Worm (Caenorhabditis elegans): ENCODE data around the gene asg-2.

The asg-2 gene

DNA sequence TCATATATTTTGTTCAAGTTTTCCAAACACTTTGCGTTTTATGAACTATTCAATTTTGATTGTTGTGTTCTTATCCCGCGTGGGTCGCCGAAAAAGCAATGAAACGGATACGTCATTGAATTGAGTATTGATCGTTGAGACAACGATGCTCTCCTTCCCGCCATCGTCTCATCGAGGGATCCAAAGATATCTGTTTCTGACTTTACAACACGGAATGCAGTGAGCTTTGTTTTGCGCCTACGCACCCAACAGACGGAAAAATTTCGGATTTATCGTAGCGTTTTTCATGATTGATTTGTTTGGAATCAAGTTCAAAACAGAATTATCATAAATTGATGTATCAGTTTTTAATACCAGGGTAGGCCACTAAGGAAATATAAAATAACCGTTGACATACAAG, 18.5 kb upstream of the asg-2 start (continued):
- no peak for TF ChIP-seq pax-3 (tag; optimal IDR thresholded peaks at IDR 0.05)
- peak; percentile 43 for TF ChIP-seq lin-14 (GFP tag; optimal IDR thresholded peaks at IDR 0.05)
- TF ChIP-seq ceh-8 (GFP tag; optimal IDR thresholded peaks at IDR 0.05) = no peak
- no peak for TF ChIP-seq pag-3 (tag; optimal IDR thresholded peaks at IDR 0.05; ENCODE audit: borderline replicate concordance, insufficient read depth)
- TF ChIP-seq fkh-10 (GFP tag; optimal IDR thresholded peaks at IDR 0.05) = no peak

DNA sequence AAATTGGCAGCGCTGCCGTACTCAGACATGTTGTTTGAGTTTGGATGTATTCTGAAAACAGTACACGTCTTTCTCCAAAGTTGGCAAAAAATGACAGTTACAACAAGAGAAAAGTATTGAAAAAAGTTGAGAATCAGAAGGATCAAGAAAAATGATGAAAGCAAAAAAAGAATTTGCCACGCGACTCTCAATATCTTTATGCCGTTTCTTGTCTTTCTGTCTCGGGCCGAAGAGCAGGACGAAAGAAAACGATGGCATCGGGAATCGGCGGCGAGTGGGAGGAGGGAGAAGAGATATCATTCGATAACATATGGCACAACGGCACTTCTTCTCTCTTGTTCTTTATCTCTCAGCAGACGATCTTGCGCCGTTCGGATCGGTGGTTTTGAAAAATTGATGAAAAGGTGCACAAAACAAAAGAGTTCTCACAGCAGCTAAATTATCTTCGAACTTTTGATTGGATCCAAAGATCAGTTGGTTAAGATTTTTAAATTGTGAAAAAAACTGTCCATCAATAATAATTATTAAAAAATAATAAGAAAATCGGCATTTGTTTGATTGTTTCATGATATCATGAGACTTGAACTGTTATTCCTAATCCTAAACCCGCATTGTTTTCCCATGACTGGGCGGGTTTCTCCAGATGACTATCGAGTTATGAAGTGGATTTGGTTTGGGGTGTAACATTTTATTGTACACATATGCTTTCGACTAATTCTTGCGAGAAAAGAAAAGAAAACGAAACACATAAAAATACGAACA, 17.7 kb upstream of the asg-2 start, which contains the start of gene gei-15:
gei-15 (minus strand) TSS at position 51 of the 762 bp plus-strand sequence.
- TF ChIP-seq egl-13 (tag; optimal IDR thresholded peaks at IDR 0.05) (no peak), rnt-1 (tag; optimal IDR thresholded peaks at IDR 0.05) (peak; percentile 52), zip-4 (GFP tag; optimal IDR thresholded peaks at IDR 0.05) (no peak), dsc-1 (tag; optimal IDR thresholded peaks at IDR 0.05) (peak; percentile 52), lin-14 (GFP tag; optimal IDR thresholded peaks at IDR 0.05) (peak; percentile 52), sup-37 (GFP tag; optimal IDR thresholded peaks at IDR 0.05) (no peak), unc-130 (tag; optimal IDR thresholded peaks at IDR 0.05) (no peak), skn-1 (tag; optimal IDR thresholded peaks at IDR 0.05) (no peak), Y116A8C.19 (tag; optimal IDR thresholded peaks at IDR 0.05; ENCODE audit: borderline replicate concordance) (no peak), nhr-12 (tag; optimal IDR thresholded peaks at IDR 0.05) (no peak), snu-23 (GFP tag; optimal IDR thresholded peaks at IDR 0.05) (peak; percentile 23), elt-3 (tag; optimal IDR thresholded peaks at IDR 0.05) (no peak), ceh-82 (tag; optimal IDR thresholded peaks at IDR 0.05) (no peak), nhr-19 (GFP tag; conservative IDR thresholded peaks at IDR 0.05) (no peak), mep-1 (tag; optimal IDR thresholded peaks at IDR 0.05) (no peak), tbx-2 (tag; optimal IDR thresholded peaks at IDR 0.05) (no peak), mef-2 (tag; optimal IDR thresholded peaks at IDR 0.05) (no peak), nhr-71 (tag; optimal IDR thresholded peaks at IDR 0.05) (peak; percentile 22), fkh-4 (tag; optimal IDR thresholded peaks at IDR 0.05; ENCODE audit: borderline replicate concordance) (no peak), lsy-2 (tag; optimal IDR thresholded peaks at IDR 0.05) (no peak), nhr-76 (tag; optimal IDR thresholded peaks at IDR 0.05) (no peak), zag-1 (tag; optimal IDR thresholded peaks at IDR 0.05) (no peak), pag-3 (tag; optimal IDR thresholded peaks at IDR 0.05; ENCODE audit: borderline replicate concordance, insufficient read depth) (peak; percentile 90)

DNA sequence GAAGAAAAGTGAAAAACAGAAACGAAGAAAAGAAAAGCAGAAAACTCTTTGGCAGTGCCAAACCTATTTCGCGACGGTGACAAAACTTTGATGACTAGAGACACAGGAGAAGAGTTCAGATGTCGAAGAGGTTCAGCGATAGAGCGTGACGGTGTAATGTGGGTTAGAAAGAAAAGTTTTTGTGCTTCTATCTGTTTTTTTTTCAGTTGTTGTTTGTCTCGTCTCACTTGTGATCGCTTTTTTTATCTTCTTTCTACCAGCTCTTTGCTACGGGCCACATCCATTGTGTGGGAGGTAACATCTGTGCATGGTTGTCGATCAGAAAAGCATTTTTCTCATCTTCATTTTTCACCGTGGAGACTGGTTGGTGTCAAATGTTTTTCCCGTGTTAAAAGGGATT, 15.2 kb upstream of the asg-2 start, which contains the start of gene F41B4.1:
F41B4.1 (minus strand) TSS at position 23 of the 400 bp plus-strand sequence.
- TF ChIP-seq nhr-90 (tag; optimal IDR thresholded peaks at IDR 0.05; ENCODE audit: poor library complexity) (no peak), hlh-17 (GFP tag; optimal IDR thresholded peaks at IDR 0.05; ENCODE audit: borderline replicate concordance) (no peak), nhr-84 (tag; optimal IDR thresholded peaks at IDR 0.05) (no peak), nhr-28 (tag; optimal IDR thresholded peaks at IDR 0.05) (no peak), dsc-1 (tag; optimal IDR thresholded peaks at IDR 0.05) (peak; percentile 87), fkh-8 (tag; optimal IDR thresholded peaks at IDR 0.05) (no peak), snu-23 (GFP tag; optimal IDR thresholded peaks at IDR 0.05) (peak; percentile 67), ceh-8 (GFP tag; optimal IDR thresholded peaks at IDR 0.05) (no peak), lir-3 (tag; optimal IDR thresholded peaks at IDR 0.05; ENCODE audit: poor library complexity) (no peak), F16B12.6 (tag; optimal IDR thresholded peaks at IDR 0.05) (no peak), ces-1 (GFP tag; optimal IDR thresholded peaks at IDR 0.05) (no peak), xbp-1 (tag; optimal IDR thresholded peaks at IDR 0.05) (no peak), ceh-90 (tag; optimal IDR thresholded peaks at IDR 0.05) (no peak), pag-3 (tag; optimal IDR thresholded peaks at IDR 0.05; ENCODE audit: borderline replicate concordance, insufficient read depth) (peak; percentile 94), ceh-88 (GFP tag; IDR thresholded peaks at IDR 0.05) (no peak), ama-1 (optimal IDR thresholded peaks at IDR 0.05) (no peak), unc-130 (tag; optimal IDR thresholded peaks at IDR 0.05) (peak; percentile 66), nhr-237 (tag; optimal IDR thresholded peaks at IDR 0.05) (no peak), zip-4 (GFP tag; optimal IDR thresholded peaks at IDR 0.05) (no peak), grh-1 (GFP tag; IDR thresholded peaks at IDR 0.05) (no peak), C34B4.2 (tag; optimal IDR thresholded peaks at IDR 0.05) (no peak), tbx-2 (tag; optimal IDR thresholded peaks at IDR 0.05) (peak; percentile 21), mab-9 (GFP tag; IDR thresholded peaks at IDR 0.05) (no peak), zag-1 (tag; optimal IDR thresholded peaks at IDR 0.05) (no peak), nhr-12 (tag; optimal IDR thresholded peaks at IDR 0.05) (no peak), mdl-1 (tag; optimal IDR thresholded peaks at IDR 0.05) (peak in 1 of 2 experiments; percentile 37), pqm-1 (tag; optimal IDR thresholded peaks at IDR 0.05) (no peak), Y116A8C.19 (tag; optimal IDR thresholded peaks at IDR 0.05; ENCODE audit: borderline replicate concordance) (no peak), lin-39 (tag; optimal IDR thresholded peaks at IDR 0.05) (peak; percentile 40), mef-2 (tag; optimal IDR thresholded peaks at IDR 0.05) (peak; percentile 63), elt-2 (tag; optimal IDR thresholded peaks at IDR 0.05) (no peak)
